Worm (Caenorhabditis elegans) whole organism, L2 larva: Measurements from ENCODE around the gene F46C8.3.

Experiments used
- R02D3.7 ChIP-seq: fragments of 150-350 bp; optimal IDR thresholded peaks from 2 replicates; lab custom pipeline; 2014; ENCODE audit warnings: missing biosample characterization, missing genetic modification characterization
- Y55F3AM.14 ChIP-seq: fragments of 200-800 bp; sonication (Bioruptor generic); optimal IDR thresholded peaks from 2 replicates; lab custom pipeline; 2018; ENCODE audit warnings: mild to moderate bottlenecking, missing genetic modification characterization, missing compliant biosample characterization
- aly-2 ChIP-seq: fragments of 150-350 bp; optimal IDR thresholded peaks from 2 replicates; lab custom pipeline; 2014; ENCODE audit warnings: missing biosample characterization, missing genetic modification characterization
- ama-1 ChIP-seq: fragments of 150-350 bp; optimal IDR thresholded peaks from 2 replicates; lab custom pipeline; 2018; ENCODE audit warnings: inconsistent platforms
- egl-27 ChIP-seq: sonication (generic microtip); optimal IDR thresholded peaks from 3 replicates; lab custom pipeline; 2017; ENCODE audit warnings: missing biosample characterization, missing genetic modification reagents, missing genetic modification characterization
- fos-1 ChIP-seq: fragments of 150-350 bp; optimal IDR thresholded peaks from 2 replicates; lab custom pipeline; 2014; ENCODE audit warnings: missing biosample characterization, missing genetic modification characterization
- lin-11 ChIP-seq: fragments of 150-350 bp; sonication (generic microtip); optimal IDR thresholded peaks from 2 replicates; lab custom pipeline; 2014; ENCODE audit warnings: missing biosample characterization, missing genetic modification characterization, inconsistent platforms, mixed read lengths
- lin-13 ChIP-seq: fragments of 150-350 bp; optimal IDR thresholded peaks from 2 replicates; lab custom pipeline; 2014; ENCODE audit warnings: missing biosample characterization, missing genetic modification reagents, missing genetic modification characterization
- nhr-10 ChIP-seq: sonication (generic microtip); optimal IDR thresholded peaks from 2 replicates; lab custom pipeline; 2017; ENCODE audit warnings: missing biosample characterization, missing genetic modification characterization
- nhr-11 ChIP-seq: fragments of 150-350 bp; optimal IDR thresholded peaks from 2 replicates; lab custom pipeline; 2014; ENCODE audit warnings: missing biosample characterization, missing genetic modification characterization
- unc-39 ChIP-seq: fragments of 150-350 bp; optimal IDR thresholded peaks from 2 replicates; lab custom pipeline; 2014; ENCODE audit warnings: missing biosample characterization, missing genetic modification characterization
- unc-55 ChIP-seq: fragments of 150-350 bp; sonication (generic microtip); optimal IDR thresholded peaks from 3 replicates; lab custom pipeline; 2014; ENCODE audit warnings: missing biosample characterization, missing genetic modification reagents, missing genetic modification characterization
- unc-62 ChIP-seq: fragments of 150-350 bp; optimal IDR thresholded peaks from 2 replicates; lab custom pipeline; 2014; ENCODE audit warnings: missing biosample characterization, missing genetic modification reagents, missing genetic modification characterization
- ztf-11 ChIP-seq: sonication (generic microtip); optimal IDR thresholded peaks from 2 replicates; lab custom pipeline; 2017; ENCODE audit warnings: missing biosample characterization, missing genetic modification characterization

ce11 chrX:7480756-7481155, 44.6 kb upstream of the F46C8.3 start, which contains the start of gene F48E3.9:
- TF ChIP-seq nhr-10 (tag; lab: Kevin White, UChicago) (no peak), unc-39 (no peak), unc-62 (GFP tag; lab: Kevin White, UChicago) (no peak), aly-2 (tag; lab: Kevin White, UChicago) (no peak), Y55F3AM.14 (GFP tag; lab: Kevin White, UChicago) (no peak), nhr-11 (tag; lab: Kevin White, UChicago) (no peak), egl-27 (tag; lab: Kevin White, UChicago) (no peak), unc-55 (GFP tag; lab: Kevin White, UChicago) (no peak), fos-1 (tag; lab: Kevin White, UChicago) (no peak), lin-11 (tag; lab: Kevin White, UChicago) (no peak), ama-1 (lab: Kevin White, UChicago) (no peak), ztf-11 (no peak), lin-13 (GFP tag; lab: Kevin White, UChicago) (no peak), R02D3.7 (tag; lab: Kevin White, UChicago) (no peak)
